Worm (Caenorhabditis elegans) whole organism, L1 larva: ENCODE data around the gene trap-4.

Experiments used
- aly-2 ChIP-seq: fragments of 150-350 bp; optimal IDR thresholded peaks from 2 replicates; lab custom pipeline; 2014; ENCODE audit warnings: missing biosample characterization, missing genetic modification characterization
- ceh-82 ChIP-seq, 3 experiments: fragments of 150-350 bp in 1 of 3; sonication (generic microtip) in 2 of 3; optimal IDR thresholded peaks; 2 replicates each; lab custom pipeline; 2014 to 2017; ENCODE audit warnings: missing biosample characterization in 3 of 3, missing genetic modification characterization in 3 of 3
- fkh-10 ChIP-seq: sonication (generic microtip); optimal IDR thresholded peaks from 2 replicates; lab custom pipeline; 2017; ENCODE audit warnings: missing biosample characterization, missing genetic modification reagents, missing genetic modification characterization
- lin-13 ChIP-seq: fragments of 150-350 bp; optimal IDR thresholded peaks from 2 replicates; lab custom pipeline; 2014; ENCODE audit warnings: missing biosample characterization, missing genetic modification reagents, missing genetic modification characterization
- mef-2 ChIP-seq: fragments of 150-350 bp; optimal IDR thresholded peaks from 2 replicates; lab custom pipeline; 2014; ENCODE audit warnings: missing biosample characterization, missing genetic modification characterization
- nhr-28 ChIP-seq: fragments of 150-350 bp; optimal IDR thresholded peaks from 2 replicates; lab custom pipeline; 2014; ENCODE audit warnings: missing biosample characterization, missing genetic modification characterization
- nhr-77 ChIP-seq: fragments of 150-350 bp; optimal IDR thresholded peaks from 2 replicates; lab custom pipeline; 2014; ENCODE audit warnings: missing biosample characterization, missing genetic modification characterization
- nhr-90 ChIP-seq: sonication (generic microtip); optimal IDR thresholded peaks from 2 replicates; lab custom pipeline; 2016; ENCODE audit warnings: mild to moderate bottlenecking, missing genetic modification characterization, missing compliant biosample characterization; ENCODE audit not compliant: poor library complexity
- pag-3 ChIP-seq: sonication (generic microtip); optimal IDR thresholded peaks from 2 replicates; lab custom pipeline; 2017; ENCODE audit warnings: missing genetic modification characterization, mild to moderate bottlenecking, missing compliant biosample characterization, antibody characterized with exemption, borderline replicate concordance; ENCODE audit not compliant: insufficient read depth
- rnt-1 ChIP-seq: sonication (generic microtip); optimal IDR thresholded peaks from 2 replicates; lab custom pipeline; 2016; ENCODE audit warnings: mild to moderate bottlenecking, missing genetic modification characterization, moderate library complexity, missing compliant biosample characterization
- sptf-1 ChIP-seq: fragments of 150-350 bp; optimal IDR thresholded peaks from 2 replicates; lab custom pipeline; 2014; ENCODE audit warnings: missing biosample characterization, missing genetic modification characterization
- tlp-1 ChIP-seq: fragments of 150-350 bp; optimal IDR thresholded peaks from 2 replicates; lab custom pipeline; 2014; ENCODE audit warnings: missing biosample characterization, missing genetic modification characterization
- unc-62 ChIP-seq: fragments of 150-350 bp; optimal IDR thresholded peaks from 2 replicates; lab custom pipeline; 2014; ENCODE audit warnings: missing biosample characterization, missing genetic modification reagents, missing genetic modification characterization

- TF ChIP-seq lin-13 (GFP tag; lab: Kevin White, UChicago) (no peak), ceh-82 (tag; optimal IDR thresholded peaks at IDR 0.05; lab: Kevin White, UChicago) (no peak), unc-62 (GFP tag; lab: Kevin White, UChicago) (no peak), nhr-90 (tag; lab: Kevin White, UChicago) (no peak), fkh-10 (GFP tag; lab: Kevin White, UChicago) (no peak), aly-2 (tag; lab: Kevin White, UChicago) (no peak), tlp-1 (tag; lab: Kevin White, UChicago) (no peak), sptf-1 (tag; lab: Kevin White, UChicago) (no peak), nhr-28 (no peak), mef-2 (tag; lab: Kevin White, UChicago) (no peak), rnt-1 (tag; lab: Kevin White, UChicago) (no peak), pag-3 (tag; lab: Kevin White, UChicago) (no peak), nhr-77 (tag; lab: Kevin White, UChicago) (no peak)
Observed at ce11 chrIII:11892939-11893338, 27.6 kb upstream of the trap-4 start, which contains the start of gene Y56A3A.41.
